Worm (Caenorhabditis elegans): Measurements from ENCODE around the gene F39F10.2.
"Not testable (repeated sequence)": the region's sequence is repeated elsewhere in the genome, so short reads cannot be mapped to it uniquely, and the experiment has no call there.

Gene F39F10.2

DNA sequence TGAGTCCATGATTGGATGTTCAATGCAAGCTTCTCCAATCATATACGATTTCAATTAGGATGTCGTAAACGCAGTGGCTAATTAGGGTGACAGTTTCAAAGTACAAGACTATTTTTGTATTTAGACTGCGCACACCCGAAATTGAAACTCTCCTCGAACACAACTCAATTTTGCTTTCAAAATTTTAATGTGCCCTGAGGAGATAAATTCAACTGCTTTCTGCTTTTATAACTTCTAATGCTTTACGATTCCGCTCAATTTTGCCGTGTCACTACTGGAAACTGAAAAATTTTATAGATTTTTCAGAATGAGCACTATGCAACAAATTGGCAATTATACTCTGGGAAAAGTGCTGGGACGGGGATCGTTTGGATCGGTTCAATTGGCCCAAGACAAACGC, at the start of gene F39F10.2:
F39F10.2 (plus strand) TSS at position 301 of the 400 bp plus-strand sequence.
- TF ChIP-seq unc-62 (GFP tag; optimal IDR thresholded peaks at IDR 0.05) = no peak

DNA sequence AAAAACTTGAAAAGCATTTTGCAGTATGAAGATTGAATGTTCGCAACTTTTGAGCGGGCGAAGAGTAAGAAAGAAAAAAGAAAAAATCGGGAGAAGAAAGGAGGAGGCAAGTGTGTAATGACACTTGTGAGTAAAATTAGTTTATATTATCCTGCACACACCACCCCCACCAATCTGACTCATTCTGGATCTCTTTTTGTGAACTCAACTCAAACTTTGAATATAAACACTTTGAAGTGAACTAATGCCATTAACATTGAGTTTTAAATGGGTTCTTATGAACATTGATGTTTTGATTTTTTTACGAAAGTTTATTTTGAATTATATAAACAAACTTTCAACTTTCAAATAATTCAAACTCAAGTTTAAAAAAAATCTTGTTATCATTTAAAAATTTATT, 49.8 kb upstream of the F39F10.2 start, which contains the start of gene F41G4.8:
F41G4.8 (minus strand) TSS at position 101 of the 400 bp plus-strand sequence.
- TF ChIP-seq unc-62 (GFP tag; optimal IDR thresholded peaks at IDR 0.05) = no peak

DNA sequence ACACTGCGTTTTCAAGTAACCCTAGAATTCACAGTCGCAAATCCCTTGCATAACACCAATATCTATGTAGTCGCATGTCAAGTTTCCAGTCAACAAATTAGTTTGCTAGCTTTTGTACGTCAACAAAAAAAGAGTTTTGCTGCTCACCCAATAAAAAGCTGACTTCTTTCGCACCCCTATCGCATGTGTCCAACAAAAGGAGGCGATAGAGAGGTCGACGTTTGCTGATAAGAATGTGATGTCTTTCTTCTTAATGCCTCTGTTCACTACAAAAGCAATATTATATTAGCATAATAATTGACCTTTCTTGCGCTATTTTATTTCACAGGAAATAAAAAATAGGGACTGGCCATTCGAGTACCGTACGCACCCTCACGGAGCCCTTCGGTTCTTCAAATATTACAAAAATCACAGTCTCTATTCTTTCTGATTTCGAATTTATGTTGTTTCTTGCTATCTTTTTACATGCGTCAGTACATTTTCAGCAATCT, 34.7 kb upstream of the F39F10.2 start, which contains the start of gene T20F7.3:
T20F7.3 (plus strand) TSS at position 441 of the 491 bp plus-strand sequence.
- no peak for TF ChIP-seq unc-62 (GFP tag; optimal IDR thresholded peaks at IDR 0.05)

DNA sequence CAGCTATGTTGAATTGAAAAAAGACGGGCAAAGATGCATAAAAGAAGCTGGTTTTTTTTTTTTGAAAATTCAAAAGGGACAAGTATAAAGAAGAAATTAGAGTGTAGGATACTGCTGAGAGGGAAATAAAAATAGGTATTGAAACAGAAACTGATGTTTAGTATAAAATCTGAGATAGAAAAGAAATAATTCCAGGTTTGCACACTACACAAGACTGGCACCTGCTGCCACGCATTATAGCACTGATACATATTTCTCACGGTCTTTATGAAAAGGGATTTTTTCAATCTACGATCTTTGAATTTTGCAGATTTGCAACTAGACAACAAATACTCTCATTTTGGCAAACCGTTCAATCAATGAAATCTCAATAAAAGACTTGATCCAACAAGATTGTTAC, 31.4 kb upstream of the F39F10.2 start:
- TF ChIP-seq unc-62 (GFP tag; optimal IDR thresholded peaks at IDR 0.05) = no peak

DNA sequence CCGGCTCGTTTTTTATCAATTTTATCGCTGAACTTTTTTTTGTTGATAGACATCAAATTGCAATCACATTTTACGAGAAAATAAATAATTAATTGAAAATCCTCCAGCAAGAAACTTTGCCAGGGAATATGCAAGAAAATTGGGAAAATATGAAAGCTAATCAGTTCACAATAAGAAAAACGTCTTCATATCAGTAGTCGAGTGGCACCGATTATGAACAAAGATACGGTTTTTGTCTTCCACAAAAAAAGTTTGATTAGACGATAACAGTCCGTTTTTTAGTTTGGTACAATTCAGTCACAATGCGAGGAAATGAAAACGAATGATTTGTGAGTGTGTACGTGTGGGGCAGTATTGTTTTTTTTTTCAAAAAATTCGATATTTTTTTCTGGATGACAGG, 29.7 kb upstream of the F39F10.2 start:
- TF ChIP-seq unc-62 (GFP tag; optimal IDR thresholded peaks at IDR 0.05) = no peak

DNA sequence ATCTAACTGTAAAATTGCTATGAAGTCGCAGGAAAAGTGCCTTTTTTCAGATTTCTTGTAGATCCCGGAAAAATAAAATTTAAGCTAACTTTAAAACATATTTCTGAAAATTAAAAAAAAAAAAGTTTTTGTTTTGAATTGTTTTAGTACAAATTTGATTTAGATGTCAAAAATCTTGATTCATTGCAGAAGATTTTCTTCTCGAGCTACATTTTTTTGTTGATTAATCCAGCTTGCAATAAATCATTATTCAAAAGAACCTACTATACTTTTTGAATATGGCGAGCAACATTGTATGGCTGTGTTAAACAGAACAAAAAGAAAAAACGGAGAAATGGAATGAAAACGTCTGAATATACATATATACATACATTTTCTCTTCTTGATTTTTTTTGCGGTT, 29.0 kb upstream of the F39F10.2 start:
- TF ChIP-seq unc-62 (GFP tag; optimal IDR thresholded peaks at IDR 0.05) = no peak

DNA sequence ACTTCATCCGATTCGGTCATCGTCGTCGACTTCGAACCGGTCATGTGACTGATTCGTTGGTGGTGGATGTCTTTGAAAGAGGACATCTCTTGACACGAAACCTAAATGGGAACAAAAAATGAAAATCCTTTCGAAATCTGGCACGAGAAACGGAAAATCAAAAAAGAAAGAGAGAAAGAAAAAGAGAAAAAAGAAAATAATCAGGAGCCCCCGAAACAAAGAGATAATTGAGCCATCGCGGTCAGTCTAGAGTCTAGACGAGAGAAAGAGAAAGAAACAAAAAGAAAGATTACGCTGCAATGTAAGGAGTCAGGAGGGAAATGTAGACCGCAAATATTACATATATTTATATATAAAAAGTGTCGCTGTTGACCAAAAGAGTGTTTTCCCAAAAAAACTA, 25.7 kb upstream of the F39F10.2 start, which contains the start of gene aakg-2:
aakg-2 (minus strand) TSS at position 101 of the 400 bp plus-strand sequence.
- no peak for TF ChIP-seq unc-62 (GFP tag; optimal IDR thresholded peaks at IDR 0.05)

DNA sequence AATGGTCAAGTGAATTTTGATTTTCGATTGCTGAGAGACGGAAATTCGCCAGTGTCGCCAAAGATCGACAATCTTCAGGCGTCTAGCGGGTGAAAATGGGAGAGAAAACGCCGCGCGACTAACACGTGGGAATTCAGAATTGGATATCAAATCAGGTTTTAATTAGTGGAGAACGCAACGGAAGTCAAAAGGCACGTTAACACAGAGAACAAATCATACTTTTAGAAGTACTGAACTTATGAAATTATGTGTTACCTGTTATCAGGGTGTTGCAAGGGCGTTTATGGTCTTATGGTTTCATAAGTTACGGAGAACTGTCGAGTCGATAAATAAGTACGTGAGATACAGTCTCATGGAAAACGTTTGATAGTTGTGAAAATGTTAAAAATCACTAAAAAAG, 23.3 kb upstream of the F39F10.2 start:
- no peak for TF ChIP-seq unc-62 (GFP tag; optimal IDR thresholded peaks at IDR 0.05)

DNA sequence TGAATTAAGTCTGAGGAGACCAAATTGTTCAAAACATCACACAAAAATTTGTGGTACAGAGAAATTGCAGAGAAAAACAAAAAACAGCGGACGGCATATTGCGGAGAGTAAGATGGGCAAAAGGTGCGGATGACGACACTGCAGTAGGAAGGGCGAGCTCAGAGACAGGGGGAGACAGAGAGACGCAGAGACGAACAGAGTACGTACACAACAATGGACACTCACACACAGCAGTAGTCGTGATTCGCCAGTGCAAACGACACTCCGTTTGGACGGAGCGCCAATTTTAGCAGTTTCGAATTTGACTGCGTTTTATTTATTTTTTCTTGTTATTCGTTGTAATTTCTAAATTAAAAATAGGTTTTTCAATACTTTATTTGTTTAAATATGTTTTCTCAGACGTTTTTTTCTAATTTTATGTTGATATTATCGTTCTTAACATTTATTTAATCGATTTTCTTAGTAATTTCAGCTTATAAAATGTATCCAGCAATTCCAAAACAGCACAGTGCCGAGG, 22.2 kb upstream of the F39F10.2 start, which contains the start of gene T20F7.1:
T20F7.1 (plus strand) TSS at position 467 of the 517 bp plus-strand sequence.
- no peak for TF ChIP-seq unc-62 (GFP tag; optimal IDR thresholded peaks at IDR 0.05)

DNA sequence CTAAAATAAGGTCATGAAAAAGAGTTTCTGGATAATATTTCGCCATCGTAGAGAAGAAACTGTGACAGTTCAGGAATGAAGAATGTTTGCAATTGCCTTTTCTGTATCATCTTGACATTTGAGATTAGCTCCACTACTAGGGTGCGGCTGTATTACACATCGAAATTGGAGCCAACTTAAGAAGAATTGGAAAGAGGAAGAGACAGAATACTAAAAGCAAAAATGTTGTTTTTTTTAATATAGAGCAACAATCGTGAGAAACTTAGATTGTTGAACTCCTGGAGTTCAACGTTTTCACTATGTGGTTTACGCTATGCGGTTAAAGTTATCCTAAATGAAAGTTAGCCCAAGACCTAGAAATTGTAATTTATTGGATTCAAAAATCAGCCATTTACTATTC, 14.3 kb upstream of the F39F10.2 start, which contains the start of gene acs-9:
acs-9 (minus strand) TSS at position 101 of the 400 bp plus-strand sequence.
- TF ChIP-seq unc-62 (GFP tag; optimal IDR thresholded peaks at IDR 0.05) = no peak

DNA sequence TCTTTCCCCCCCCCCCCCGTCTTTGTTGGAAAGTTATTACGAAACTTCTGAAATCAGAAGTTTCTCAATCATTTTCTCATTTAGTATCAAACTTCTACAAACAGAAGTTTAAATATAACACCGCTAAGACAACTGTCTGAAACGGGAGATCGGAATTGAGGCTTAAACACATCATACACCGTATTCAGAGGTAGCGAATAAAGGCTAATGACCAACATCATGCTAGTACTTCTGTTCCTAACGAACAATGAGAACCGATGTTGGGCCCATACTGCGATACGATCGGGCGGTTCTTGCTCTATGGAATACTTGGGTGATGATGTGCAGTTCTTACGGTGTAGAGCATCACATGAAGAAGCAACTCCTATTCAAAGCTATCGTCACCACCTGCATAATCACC, 11.3 kb upstream of the F39F10.2 start, which contains the start of gene Y13C8A.1:
Y13C8A.1 (plus strand) TSS at position 301 of the 400 bp plus-strand sequence.
- not testable (repeated sequence) for TF ChIP-seq unc-62 (GFP tag; optimal IDR thresholded peaks at IDR 0.05)

DNA sequence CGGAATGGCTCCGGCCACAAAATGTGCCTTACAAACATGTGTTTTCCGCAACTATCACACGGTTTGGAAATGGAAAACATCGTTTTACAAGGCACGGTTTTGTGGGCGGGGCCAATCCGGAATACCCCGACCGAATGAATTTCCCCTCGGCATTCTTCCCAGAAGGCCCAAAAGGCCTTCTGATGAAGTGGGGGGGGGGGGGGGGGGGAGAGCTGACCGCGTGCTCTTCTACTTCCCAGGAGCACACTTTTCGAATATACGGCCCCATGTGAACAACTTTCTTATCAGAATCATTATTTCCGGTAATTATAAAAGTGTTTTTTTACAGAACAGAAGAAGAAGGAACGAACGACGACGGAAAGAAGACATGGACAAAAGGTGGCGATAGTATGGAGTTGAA, 10.6 kb upstream of the F39F10.2 start:
- no peak for TF ChIP-seq unc-62 (GFP tag; optimal IDR thresholded peaks at IDR 0.05)

DNA sequence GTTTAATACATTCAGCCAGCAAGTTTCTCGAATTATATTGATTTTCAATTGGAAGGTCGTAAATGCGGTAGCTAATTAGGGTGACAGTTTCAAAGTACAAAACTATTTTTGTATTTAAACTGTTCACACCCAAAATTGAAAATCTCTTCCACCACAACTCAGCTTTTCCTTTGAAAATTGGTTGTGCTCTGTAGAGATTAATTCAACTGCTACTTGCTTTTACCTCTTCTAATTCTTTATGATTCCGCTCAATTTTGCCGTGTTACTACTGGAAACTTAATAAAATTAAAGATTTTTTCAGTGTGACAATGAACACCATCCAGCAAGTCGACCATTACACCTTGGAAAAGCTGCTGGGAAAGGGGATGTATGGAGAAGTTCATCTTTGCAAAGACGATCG, 3.0 kb upstream of the F39F10.2 start, which contains the start of gene F39F10.3:
F39F10.3 (plus strand) TSS at position 301 of the 400 bp plus-strand sequence.
- TF ChIP-seq unc-62 (GFP tag; optimal IDR thresholded peaks at IDR 0.05) = no peak

DNA sequence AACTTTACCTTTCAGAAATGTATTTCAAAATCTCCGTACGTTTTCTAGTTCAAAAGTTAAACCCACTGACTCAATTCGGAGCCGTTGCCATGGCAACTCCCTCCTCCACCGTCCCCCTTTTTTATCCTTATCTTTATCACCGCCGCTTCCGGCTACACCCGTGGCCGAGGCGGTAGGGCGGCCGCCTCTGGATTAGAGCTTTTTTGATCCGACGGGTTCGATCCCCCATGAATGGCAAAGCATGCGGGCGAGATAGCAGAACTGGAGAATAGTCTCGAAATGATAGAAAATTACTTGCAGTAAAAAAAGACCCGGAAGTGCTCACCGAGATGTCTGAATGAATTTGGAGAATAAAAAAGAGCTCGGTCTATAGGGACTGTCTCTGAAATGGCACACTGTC, 910 bp upstream of the F39F10.2 start:
- no peak for TF ChIP-seq unc-62 (GFP tag; optimal IDR thresholded peaks at IDR 0.05)

DNA sequence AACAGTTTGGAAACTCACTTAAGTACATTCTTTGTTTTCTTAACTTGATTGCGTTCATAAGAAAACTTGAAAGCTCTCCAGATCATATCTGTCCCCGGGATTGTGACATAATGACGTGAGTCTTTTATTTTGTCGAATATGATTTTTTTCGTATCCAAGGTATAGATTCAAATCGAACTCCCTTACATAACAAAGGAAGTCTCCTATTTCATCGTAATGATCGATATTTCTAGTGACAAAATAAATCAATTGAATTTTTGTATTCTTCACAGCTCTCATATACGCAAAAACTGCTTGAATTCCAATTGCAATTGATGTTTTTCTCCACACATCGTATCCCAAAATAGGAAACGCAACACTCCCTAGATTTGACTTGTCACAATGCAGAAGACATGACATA, 8.0 kb downstream of the F39F10.2 start:
- TF ChIP-seq unc-62 (GFP tag; optimal IDR thresholded peaks at IDR 0.05) = no peak

DNA sequence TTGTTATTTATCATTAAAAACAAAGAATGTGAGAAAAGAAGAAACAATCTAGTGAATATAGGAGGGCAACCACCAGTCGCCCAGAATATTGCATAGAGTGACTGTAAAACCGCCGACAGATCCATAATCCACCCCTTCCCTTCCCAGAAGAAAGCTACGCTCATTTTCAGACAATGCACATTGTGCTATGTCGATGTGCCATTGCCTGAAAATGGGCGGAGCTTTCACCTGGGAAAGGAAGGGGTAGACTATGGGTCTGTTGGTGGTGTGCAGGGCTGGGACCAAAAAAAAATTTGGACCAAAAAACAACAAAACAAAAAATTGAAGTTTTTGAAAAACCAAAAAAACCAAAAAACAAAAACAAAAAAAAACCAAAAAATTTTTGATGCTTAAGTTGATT, 8.9 kb downstream of the F39F10.2 start, which contains the start of gene F39F10.4:
F39F10.4 (minus strand) TSS at position 101 of the 400 bp plus-strand sequence.
- TF ChIP-seq unc-62 (GFP tag; optimal IDR thresholded peaks at IDR 0.05) = no peak

DNA sequence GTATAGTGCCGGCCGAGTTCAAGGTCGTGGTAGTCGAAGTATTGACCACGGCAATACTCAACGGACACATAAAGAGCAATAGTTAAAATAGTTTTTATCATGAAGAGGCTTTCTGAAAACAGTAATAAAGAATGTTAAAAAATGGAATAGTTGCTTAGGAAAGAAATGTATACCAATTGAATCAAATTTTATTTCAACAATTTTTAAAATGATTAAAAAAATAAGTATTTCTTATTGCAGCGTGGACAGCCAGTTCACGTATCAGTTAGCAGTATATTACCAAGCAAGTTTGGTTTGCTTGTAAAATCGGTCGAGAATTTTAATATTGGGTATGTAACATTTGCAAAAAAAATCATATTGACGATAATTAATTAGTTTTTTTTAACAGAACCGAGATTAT, 19.0 kb downstream of the F39F10.2 start, which contains the start of gene F39F10.5:
F39F10.5 (minus strand) TSS at position 101 of the 400 bp plus-strand sequence.
- TF ChIP-seq unc-62 (GFP tag; optimal IDR thresholded peaks at IDR 0.05) = not testable (repeated sequence)

All from whole organism, dauer.